In the genomic region with DNA sequence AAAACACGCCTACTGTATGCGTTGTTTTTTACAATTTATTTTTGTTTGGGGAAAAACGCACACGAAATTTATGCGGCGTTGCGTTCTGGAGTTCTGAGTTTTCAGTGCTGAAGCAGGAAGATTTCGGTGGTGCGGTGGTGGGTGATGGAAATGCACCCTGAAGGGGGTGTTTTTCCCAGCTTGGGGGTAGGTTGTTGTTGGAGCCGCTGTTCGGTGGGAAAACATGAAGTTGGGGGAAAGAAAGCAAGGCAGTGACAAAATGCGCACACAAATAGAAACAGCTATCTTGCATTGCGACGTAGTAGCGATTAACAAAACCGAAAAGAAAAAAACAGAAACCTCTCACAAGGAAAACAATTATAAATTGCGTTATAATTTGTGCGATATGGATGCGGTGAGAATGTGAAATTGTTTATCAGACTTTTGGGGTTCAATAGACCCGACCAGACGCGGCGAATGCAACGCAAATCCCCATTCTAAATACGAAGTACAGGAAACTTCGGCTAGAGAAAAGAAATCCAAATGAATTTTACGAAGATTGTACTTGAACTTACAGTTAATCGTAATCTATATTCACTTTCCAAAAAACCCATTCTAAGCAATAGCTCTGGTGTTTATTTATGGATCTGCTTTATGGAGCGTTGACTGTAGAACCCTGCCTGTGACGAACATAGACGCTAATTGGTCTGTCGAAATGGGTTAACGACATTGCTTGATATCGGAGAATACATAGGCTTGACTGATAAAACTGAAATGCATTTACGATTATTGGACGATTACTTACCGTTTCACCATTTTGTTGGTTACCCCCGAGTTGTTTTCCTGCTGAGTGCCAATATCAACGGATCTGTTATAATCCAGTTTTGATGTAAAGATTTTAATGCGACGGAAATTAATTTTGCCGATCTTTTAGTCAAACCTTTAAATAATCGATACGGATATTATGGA, we compare ENCODE assay signal across 2 fruit fly cellular contexts.
TF ChIP-seq lines count a peak whose summit lies in the region.

No protein-coding gene starts in this region.

TF ChIP-seq in whole organism, embryonic, 481 proteins besides CTCF, POLR2A, EP300 and RAD21 (continued from another document and continues in another):
- TF ChIP-seq maf-S (GFP tag; optimal IDR thresholded peaks at IDR 0.05; lab: Kevin White, UChicago) (peak; percentile 4), Sox100B (GFP tag; optimal IDR thresholded peaks at IDR 0.05; lab: Kevin White, UChicago) (no peak), CG17328 (GFP tag; IDR thresholded peaks at IDR 0.05; lab: Robert Waterston, UW) (no peak), wek (GFP tag; optimal IDR thresholded peaks at IDR 0.05; lab: Kevin White, UChicago) (peak; percentile 41), dmrt99B (tag; optimal IDR thresholded peaks at IDR 0.05; lab: Kevin White, UChicago) (peak; percentile 49), CG14860 (GFP tag; IDR thresholded peaks at IDR 0.05; lab: Robert Waterston, UW; ENCODE audit: partially characterized antibody) (no peak), CG7745 (tag; optimal IDR thresholded peaks at IDR 0.05; lab: Kevin White, UChicago) (no peak), CG15479 (GFP tag; optimal IDR thresholded peaks at IDR 0.05; lab: Kevin White, UChicago) (no peak), CG15269 (tag; optimal IDR thresholded peaks at IDR 0.05; lab: Kevin White, UChicago) (peak; percentile 35), CG9797 (GFP tag; optimal IDR thresholded peaks at IDR 0.05; lab: Kevin White, UChicago) (no peak), gcm (GFP tag; optimal IDR thresholded peaks at IDR 0.05; lab: Kevin White, UChicago) (peak; percentile 13), CHES-1-like (GFP tag; optimal IDR thresholded peaks at IDR 0.05; lab: Kevin White, UChicago) (no peak), CG18619 (GFP tag; optimal IDR thresholded peaks at IDR 0.05; lab: Kevin White, UChicago) (no peak), eyg (GFP tag; optimal IDR thresholded peaks at IDR 0.05; lab: Kevin White, UChicago) (no peak), Hr51 (GFP tag; optimal IDR thresholded peaks at IDR 0.05; lab: Kevin White, UChicago) (peak in 1 of 2 experiments; percentile 30), pzg (GFP tag; optimal IDR thresholded peaks at IDR 0.05; lab: Kevin White, UChicago) (no peak), lov (optimal IDR thresholded peaks at IDR 0.05; lab: Kevin White, UChicago) (no peak), lov (GFP tag; IDR thresholded peaks at IDR 0.05; lab: Robert Waterston, UW) (no peak), grau (tag; optimal IDR thresholded peaks at IDR 0.05; lab: Kevin White, UChicago) (peak; percentile 90), CG8281 (tag; optimal IDR thresholded peaks at IDR 0.05; lab: Kevin White, UChicago) (no peak), CG10366 (GFP tag; IDR thresholded peaks at IDR 0.05; lab: Robert Waterston, UW) (no peak; the same call in 1 of the 2 replicates), Eip74EF (GFP tag; optimal IDR thresholded peaks at IDR 0.05; lab: Kevin White, UChicago) (no peak), nau (GFP tag; optimal IDR thresholded peaks at IDR 0.05; lab: Kevin White, UChicago) (no peak), CG14710 (tag; optimal IDR thresholded peaks at IDR 0.05; lab: Kevin White, UChicago) (no peak), ranshi (GFP tag; IDR thresholded peaks at IDR 0.05; lab: Robert Waterston, UW) (peak; percentile 55), bcd (GFP tag; optimal IDR thresholded peaks at IDR 0.05; lab: Kevin White, UChicago) (peak; percentile 5), CG5245 (GFP tag; optimal IDR thresholded peaks at IDR 0.05; lab: Kevin White, UChicago) (no peak), CG9437 (GFP tag; optimal IDR thresholded peaks at IDR 0.05; lab: Kevin White, UChicago) (no peak), trem (tag; optimal IDR thresholded peaks at IDR 0.05; lab: Kevin White, UChicago) (no peak), D19A (tag; optimal IDR thresholded peaks at IDR 0.05; lab: Kevin White, UChicago) (no peak), Ssrp (tag; optimal IDR thresholded peaks at IDR 0.05; lab: Kevin White, UChicago) (peak; percentile 31), pnt (GFP tag; optimal IDR thresholded peaks at IDR 0.05; lab: Kevin White, UChicago) (no peak), gfzf (GFP tag; optimal IDR thresholded peaks at IDR 0.05; lab: Kevin White, UChicago) (no peak), CG10565 (GFP tag; optimal IDR thresholded peaks at IDR 0.05; lab: Kevin White, UChicago) (no peak), ATbp (GFP tag; optimal IDR thresholded peaks at IDR 0.05; lab: Kevin White, UChicago) (peak; percentile 5), CG10979 (tag; optimal IDR thresholded peaks at IDR 0.05; lab: Kevin White, UChicago) (peak; percentile 30), CG31224 (GFP tag; IDR thresholded peaks at IDR 0.05; lab: Robert Waterston, UW) (no peak), lmd (GFP tag; IDR thresholded peaks at IDR 0.05; lab: Robert Waterston, UW) (peak; percentile 27; the same call in 1 of the 2 replicates), ems (GFP tag; optimal IDR thresholded peaks at IDR 0.05; lab: Kevin White, UChicago) (no peak), pfk (GFP tag; optimal IDR thresholded peaks at IDR 0.05; lab: Kevin White, UChicago) (no peak), caup (GFP tag; optimal IDR thresholded peaks at IDR 0.05; lab: Kevin White, UChicago; ENCODE audit: severe bottlenecking) (no peak), Lpt (GFP tag; optimal IDR thresholded peaks at IDR 0.05; lab: Kevin White, UChicago) (no peak), dysf (GFP tag; IDR thresholded peaks at IDR 0.05; lab: Robert Waterston, UW) (peak; percentile 46; the same call in 1 of the 3 replicates), az2 (GFP tag; optimal IDR thresholded peaks at IDR 0.05; lab: Kevin White, UChicago) (no peak), MTF-1 (GFP tag; optimal IDR thresholded peaks at IDR 0.05; lab: Kevin White, UChicago; ENCODE audit: borderline replicate concordance) (no peak), croc (GFP tag; conservative IDR thresholded peaks at IDR 0.05; lab: Robert Waterston, UW) (no peak), bbx (GFP tag; IDR thresholded peaks at IDR 0.05; lab: Robert Waterston, UW; ENCODE audit: partially characterized antibody) (no peak), Antp (GFP tag; optimal IDR thresholded peaks at IDR 0.05; lab: Kevin White, UChicago) (no peak), chif (GFP tag; optimal IDR thresholded peaks at IDR 0.05; lab: Kevin White, UChicago) (peak; percentile 8 to 21), usp (GFP tag; optimal IDR thresholded peaks at IDR 0.05; lab: Kevin White, UChicago) (no peak), fd64A (GFP tag; optimal IDR thresholded peaks at IDR 0.05; lab: Kevin White, UChicago) (no peak), CG15011 (GFP tag; optimal IDR thresholded peaks at IDR 0.05; lab: Kevin White, UChicago) (no peak), Sry-β (GFP tag; optimal IDR thresholded peaks at IDR 0.05; lab: Kevin White, UChicago) (no peak), wor (GFP tag; IDR thresholded peaks at IDR 0.05; lab: Robert Waterston, UW) (no peak), hb (GFP tag; IDR thresholded peaks at IDR 0.05; lab: Robert Waterston, UW; ENCODE audit: partially characterized antibody) (no peak), CG12744 (GFP tag; optimal IDR thresholded peaks at IDR 0.05; lab: Kevin White, UChicago) (no peak), ewg (GFP tag; optimal IDR thresholded peaks at IDR 0.05; lab: Kevin White, UChicago) (no peak), gt (GFP tag; IDR thresholded peaks at IDR 0.05; lab: Robert Waterston, UW) (no peak), Bdp1 (GFP tag; optimal IDR thresholded peaks at IDR 0.05; lab: Kevin White, UChicago) (no peak), kah (GFP tag; optimal IDR thresholded peaks at IDR 0.05; lab: Kevin White, UChicago) (no peak), CG7372 (GFP tag; IDR thresholded peaks at IDR 0.05; lab: Robert Waterston, UW) (no peak)

TF ChIP-seq in whole organism, prepupa, 60 proteins besides CTCF, POLR2A, EP300 and RAD21 (continued from another document):
- TF ChIP-seq spab (GFP tag; optimal IDR thresholded peaks at IDR 0.05; lab: Kevin White, UChicago) (no peak), Hr39 (GFP tag; optimal IDR thresholded peaks at IDR 0.05; lab: Kevin White, UChicago) (peak; percentile 73), Eip93F (GFP tag; optimal IDR thresholded peaks at IDR 0.05; lab: Kevin White, UChicago) (peak; percentile 83)
